Worm (Caenorhabditis elegans) whole organism, early embryonic: Measurements from ENCODE around the gene sru-16.
"Not testable (repeated sequence)": the region's sequence is repeated elsewhere in the genome, so short reads cannot be mapped to it uniquely, and the experiment has no call there.

Source experiments
- B0310.2 ChIP-seq: sonication (generic microtip); optimal IDR thresholded peaks from 2 replicates; lab custom pipeline; 2016; ENCODE audit warnings: mild to moderate bottlenecking, missing genetic modification characterization, missing compliant biosample characterization
- F13C5.2 ChIP-seq: sonication (generic microtip); optimal IDR thresholded peaks from 2 replicates; lab custom pipeline; 2017; ENCODE audit warnings: mild to moderate bottlenecking, missing genetic modification characterization, inconsistent platforms, missing compliant biosample characterization
- aly-1 ChIP-seq: sonication (generic microtip); optimal IDR thresholded peaks from 2 replicates; lab custom pipeline; 2016; ENCODE audit warnings: missing genetic modification characterization, missing compliant biosample characterization
- ama-1 ChIP-seq: fragments of 150-350 bp; optimal IDR thresholded peaks from 2 replicates; lab custom pipeline; 2014
- ceh-13 ChIP-seq: fragments of 200-800 bp; sonication (Bioruptor generic); optimal IDR thresholded peaks from 2 replicates; lab custom pipeline; 2018; ENCODE audit warnings: mild to moderate bottlenecking, missing genetic modification characterization, missing compliant biosample characterization
- ceh-36 ChIP-seq: sonication (generic microtip); optimal IDR thresholded peaks from 2 replicates; lab custom pipeline; 2016; ENCODE audit warnings: missing genetic modification characterization, inconsistent platforms, missing compliant biosample characterization
- ets-7 ChIP-seq: sonication (generic microtip); optimal IDR thresholded peaks from 2 replicates; lab custom pipeline; 2016; ENCODE audit warnings: missing genotype, missing genetic modification characterization, missing compliant biosample characterization
- flt-1 ChIP-seq: fragments of 200-800 bp; sonication (Bioruptor generic); IDR thresholded peaks from 2 replicates; pipeline ENCODE4 v1.3.6; 2022; ENCODE audit warnings: missing genetic modification characterization, missing compliant biosample characterization
- hmbx-1 ChIP-seq: sonication (generic microtip); optimal IDR thresholded peaks from 2 replicates; lab custom pipeline; 2016; ENCODE audit warnings: mild to moderate bottlenecking, missing genetic modification characterization, missing compliant biosample characterization
- hmg-4 ChIP-seq: fragments of 200-800 bp; sonication (Bioruptor generic); optimal IDR thresholded peaks from 2 replicates; lab custom pipeline; 2018; ENCODE audit warnings: mild to moderate bottlenecking, missing genetic modification characterization, missing compliant biosample characterization
- hnd-1 ChIP-seq: sonication (generic microtip); optimal IDR thresholded peaks from 2 replicates; lab custom pipeline; 2016; ENCODE audit warnings: missing genetic modification characterization, missing compliant biosample characterization
- pes-1 ChIP-seq: fragments of 200-800 bp; sonication (Bioruptor generic); IDR thresholded peaks from 2 replicates; pipeline ENCODE4 v1.3.6; 2022; ENCODE audit warnings: missing genetic modification reagents, missing genetic modification characterization, missing compliant biosample characterization
- scrt-1 ChIP-seq: fragments of 200-800 bp; sonication (Bioruptor generic); IDR thresholded peaks from 2 replicates; pipeline ENCODE4 v1.3.6; 2022; ENCODE audit warnings: missing genetic modification characterization, missing compliant biosample characterization
- sea-1 ChIP-seq: fragments of 200-800 bp; sonication (Bioruptor generic); conservative IDR thresholded peaks from 2 replicates; pipeline ENCODE4 v1.3.6; 2022; ENCODE audit warnings: missing genetic modification characterization, missing compliant biosample characterization
- tbx-11 ChIP-seq: fragments of 200-800 bp; sonication (Bioruptor generic); IDR thresholded peaks from 2 replicates; pipeline ENCODE4 v1.3.6; 2022; ENCODE audit warnings: missing genetic modification characterization, missing compliant biosample characterization
- tbx-37 ChIP-seq: fragments of 200-800 bp; sonication (Bioruptor generic); conservative IDR thresholded peaks from 2 replicates; pipeline ENCODE4 v1.3.6; 2022; ENCODE audit warnings: missing genetic modification reagents, missing genetic modification characterization, missing compliant biosample characterization
- tra-4 ChIP-seq: sonication (generic microtip); optimal IDR thresholded peaks from 2 replicates; lab custom pipeline; 2017; ENCODE audit warnings: missing genetic modification characterization, missing compliant biosample characterization

Gene sru-16

DNA sequence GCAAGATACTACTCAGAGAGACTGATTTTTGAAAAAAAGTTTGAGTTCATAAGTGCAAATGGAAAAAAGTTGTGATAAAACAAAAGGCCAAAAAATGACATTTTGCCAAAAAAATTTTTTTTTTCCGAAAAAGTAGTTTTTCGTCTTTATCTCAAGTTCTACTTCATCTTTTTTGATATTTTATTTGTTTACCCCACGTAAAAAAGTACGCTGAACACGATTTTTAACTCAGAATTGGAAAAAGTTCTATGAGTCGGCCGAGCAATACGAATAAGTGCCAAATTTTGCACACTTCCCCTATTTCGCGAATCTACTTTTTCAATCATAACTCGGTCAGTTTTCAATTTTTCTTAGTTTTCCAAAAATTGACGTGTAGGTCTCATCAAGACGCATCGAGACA, at the start of gene sru-16:
Gene sru-16, plus strand, starts transcription at position 301 of the 400 bp plus-strand sequence.
- not testable (repeated sequence) for TF ChIP-seq hnd-1 (tag; lab: Kevin White, UChicago); pes-1; tra-4

DNA sequence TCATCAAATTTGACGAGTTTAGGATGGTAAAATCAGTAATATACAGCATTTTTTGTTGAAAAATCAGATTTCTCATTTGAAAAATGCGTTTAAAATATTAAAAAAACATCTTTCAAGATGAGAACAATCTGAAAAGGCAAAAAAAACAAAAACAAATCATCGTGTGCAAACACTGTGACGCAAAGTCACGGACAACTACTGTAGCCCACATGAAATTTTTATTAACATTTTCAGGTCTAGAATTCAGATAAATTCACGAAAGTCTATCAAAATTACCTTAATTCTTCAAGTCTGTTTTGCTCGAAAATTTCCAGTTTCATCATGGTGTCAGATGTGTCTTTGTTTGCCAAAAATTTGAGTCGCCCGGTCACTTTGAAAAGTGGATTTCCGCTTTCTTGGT, 40.2 kb upstream of the sru-16 start:
- TF ChIP-seq sea-1 (GFP tag; lab: Robert Waterston, UW) (no peak), F13C5.2 (tag; lab: Kevin White, UChicago) (no peak), tbx-37 (GFP tag; lab: Robert Waterston, UW) (no peak), B0310.2 (no peak), pes-1 (no peak), aly-1 (tag; lab: Kevin White, UChicago) (no peak), hmg-4 (GFP tag; lab: Kevin White, UChicago) (no peak), hnd-1 (tag; lab: Kevin White, UChicago) (no peak), ceh-13 (GFP tag; lab: Kevin White, UChicago) (no peak), ceh-36 (no peak), ets-7 (no peak), ama-1 (lab: Kevin White, UChicago) (no peak), tra-4 (no peak), tbx-11 (GFP tag; lab: Robert Waterston, UW) (no peak), scrt-1 (GFP tag; lab: Robert Waterston, UW) (no peak), hmbx-1 (no peak), flt-1 (GFP tag; lab: Robert Waterston, UW) (no peak)

ce11 chrIV:13540165-13540564, 38.9 kb upstream of the sru-16 start, which contains the start of gene rsd-2:
rsd-2 (minus strand) TSS chrIV:13540265.
- TF ChIP-seq flt-1 (GFP tag; lab: Robert Waterston, UW) (no peak), pes-1 (no peak), ama-1 (lab: Kevin White, UChicago) (no peak), aly-1 (tag; lab: Kevin White, UChicago) (no peak), B0310.2 (no peak), tra-4 (no peak), tbx-37 (GFP tag; lab: Robert Waterston, UW) (no peak), F13C5.2 (tag; lab: Kevin White, UChicago) (no peak), scrt-1 (GFP tag; lab: Robert Waterston, UW) (no peak), ets-7 (no peak), tbx-11 (GFP tag; lab: Robert Waterston, UW) (no peak), ceh-36 (no peak)

- TF ChIP-seq ceh-13 (GFP tag; lab: Kevin White, UChicago) (no peak), hmg-4 (GFP tag; lab: Kevin White, UChicago) (no peak), tra-4 (no peak), tbx-37 (GFP tag; lab: Robert Waterston, UW) (no peak), scrt-1 (GFP tag; lab: Robert Waterston, UW) (no peak)
Observed at ce11 chrIV:13548188-13548587, 30.9 kb upstream of the sru-16 start, which contains the start of gene F52G2.3. F52G2.3 (minus strand) TSS chrIV:13548230.

ce11 chrIV:13549350-13549749, 29.7 kb upstream of the sru-16 start:
- peak; percentile 30 for TF ChIP-seq F13C5.2 (tag; lab: Kevin White, UChicago)
- peak; percentile 21 for TF ChIP-seq hmbx-1
- TF ChIP-seq sea-1 (GFP tag; lab: Robert Waterston, UW) = no peak

- TF ChIP-seq hmbx-1 (no peak), tra-4 (no peak), tbx-37 (GFP tag; lab: Robert Waterston, UW) (no peak), ets-7 (no peak), hmg-4 (GFP tag; lab: Kevin White, UChicago) (no peak), ceh-36 (no peak), ceh-13 (GFP tag; lab: Kevin White, UChicago) (no peak), B0310.2 (no peak), tbx-11 (GFP tag; lab: Robert Waterston, UW) (no peak), hnd-1 (tag; lab: Kevin White, UChicago) (no peak), sea-1 (GFP tag; lab: Robert Waterston, UW) (no peak), F13C5.2 (tag; lab: Kevin White, UChicago) (no peak), scrt-1 (GFP tag; lab: Robert Waterston, UW) (no peak), pes-1 (no peak), ama-1 (lab: Kevin White, UChicago) (no peak), flt-1 (GFP tag; lab: Robert Waterston, UW) (no peak), aly-1 (tag; lab: Kevin White, UChicago) (no peak)
Observed at ce11 chrIV:13554350-13554749, 24.7 kb upstream of the sru-16 start.

DNA sequence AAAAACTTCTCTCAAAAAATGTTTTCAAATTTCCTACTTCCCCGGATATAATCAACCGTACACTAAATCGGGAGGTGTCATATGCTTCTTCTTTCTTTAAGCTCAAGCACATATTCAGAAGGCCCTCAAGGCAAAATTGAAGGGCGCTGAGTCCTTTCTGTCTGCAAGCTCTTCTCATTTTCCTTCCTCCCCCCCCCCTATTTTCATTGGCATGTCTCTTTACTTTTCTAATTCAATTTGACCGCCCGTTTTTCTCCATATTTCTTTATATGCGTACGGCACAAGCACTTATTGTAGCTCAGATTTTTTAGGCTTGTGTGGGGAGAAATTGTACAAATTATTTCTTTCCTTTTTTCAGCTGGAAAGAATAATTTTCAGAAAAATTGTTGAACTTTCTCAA, 23.5 kb upstream of the sru-16 start:
- TF ChIP-seq F13C5.2 (tag; lab: Kevin White, UChicago) = no peak
- no peak for TF ChIP-seq hmbx-1
- no peak for TF ChIP-seq ama-1 (lab: Kevin White, UChicago)
- TF ChIP-seq ceh-36 = no peak
- TF ChIP-seq tra-4 = no peak
- no peak for TF ChIP-seq aly-1 (tag; lab: Kevin White, UChicago)
- TF ChIP-seq ets-7 = no peak
- no peak for TF ChIP-seq ceh-13 (GFP tag; lab: Kevin White, UChicago)
- TF ChIP-seq tbx-11 (GFP tag; lab: Robert Waterston, UW) = no peak
- no peak for TF ChIP-seq scrt-1 (GFP tag; lab: Robert Waterston, UW)
- TF ChIP-seq pes-1 = no peak
- no peak for TF ChIP-seq hmg-4 (GFP tag; lab: Kevin White, UChicago)
- TF ChIP-seq hnd-1 (tag; lab: Kevin White, UChicago) = no peak
- TF ChIP-seq sea-1 (GFP tag; lab: Robert Waterston, UW) = no peak
- TF ChIP-seq tbx-37 (GFP tag; lab: Robert Waterston, UW) = no peak
- no peak for TF ChIP-seq flt-1 (GFP tag; lab: Robert Waterston, UW)

DNA sequence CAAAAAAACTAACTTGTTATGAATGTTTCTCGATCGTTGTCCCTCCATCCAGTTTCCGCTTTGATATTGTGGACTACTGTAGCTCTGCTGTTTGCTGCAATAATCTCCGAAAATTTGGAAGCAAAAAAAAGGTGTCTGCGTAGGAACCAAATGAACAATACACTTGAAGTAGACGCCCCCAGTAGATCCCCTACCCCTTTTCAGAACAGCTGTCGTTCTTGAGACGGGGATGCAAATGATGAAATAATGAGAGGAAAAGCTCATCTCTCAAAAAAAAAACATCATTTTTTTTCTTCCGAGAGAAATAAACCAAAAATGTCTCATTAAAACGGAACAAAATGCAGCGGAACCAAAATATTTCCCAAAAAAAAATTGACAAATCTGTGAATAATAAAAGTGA, 21.7 kb upstream of the sru-16 start:
- no peak for TF ChIP-seq pes-1
- TF ChIP-seq tra-4 = no peak
- no peak for TF ChIP-seq hmbx-1
- TF ChIP-seq B0310.2 = no peak
- TF ChIP-seq aly-1 (tag; lab: Kevin White, UChicago) = no peak
- TF ChIP-seq scrt-1 (GFP tag; lab: Robert Waterston, UW) = no peak
- TF ChIP-seq tbx-11 (GFP tag; lab: Robert Waterston, UW) = no peak
- TF ChIP-seq sea-1 (GFP tag; lab: Robert Waterston, UW) = no peak
- TF ChIP-seq ets-7 = no peak
- no peak for TF ChIP-seq F13C5.2 (tag; lab: Kevin White, UChicago)
